Fruit fly (Drosophila melanogaster) S2 (cell line): ENCODE results near the gene Cpr65Ax1.

Source experiments
- CG8478 ChIP-seq: fragments of >200 bp; optimal IDR thresholded peaks from 2 replicates; lab custom pipeline; 2018
- CTCF ChIP-seq, 2 experiments: fragments of >200 bp; optimal IDR thresholded peaks; 2 replicates each; lab custom pipeline; 2018

dm6 chr3L:6132009-6132408, 15.8 kb downstream of the Cpr65Ax1 start, which contains the start of gene Cpr65Au:
- no peak for TF ChIP-seq CG8478
- no peak for TF ChIP-seq CTCF (optimal IDR thresholded peaks at IDR 0.05; lab: Kevin White, UChicago)
